Fruit fly (Drosophila melanogaster) whole organism, adult: ENCODE data around the gene Btnd.

Experiments
- CG11617 ChIP-seq: fragments of 200-800 bp; sonication (Bioruptor generic); optimal IDR thresholded peaks from 2 replicates; lab custom pipeline; 2017; ENCODE audit warnings: mild to moderate bottlenecking, missing biosample characterization, missing genetic modification reagents, missing genetic modification characterization
- CG12768 ChIP-seq: fragments of 200-800 bp; sonication (Bioruptor generic); optimal IDR thresholded peaks from 2 replicates; lab custom pipeline; 2017; ENCODE audit warnings: missing biosample characterization, missing genetic modification characterization, mild to moderate bottlenecking, moderate library complexity, missing genetic modification reagents
- CG14711 ChIP-seq: fragments of 200-800 bp; sonication (Bioruptor generic); optimal IDR thresholded peaks from 2 replicates; lab custom pipeline; 2018; ENCODE audit warnings: missing biosample characterization, mild to moderate bottlenecking, missing genetic modification characterization, moderate library complexity
- CG1620 ChIP-seq: fragments of 200-800 bp; sonication (Bioruptor generic); optimal IDR thresholded peaks from 2 replicates; lab custom pipeline; 2016; ENCODE audit warnings: missing biosample characterization, missing genetic modification characterization
- CG33017 ChIP-seq: fragments of 200-800 bp; sonication (Bioruptor generic); optimal IDR thresholded peaks from 2 replicates; lab custom pipeline; 2018; ENCODE audit warnings: missing biosample characterization, mild to moderate bottlenecking, missing genetic modification characterization, moderate library complexity
- CG5204 ChIP-seq: fragments of 200-800 bp; sonication (Bioruptor generic); optimal IDR thresholded peaks from 2 replicates; lab custom pipeline; 2016; ENCODE audit warnings: missing biosample characterization, missing genetic modification characterization
- CG7045 ChIP-seq: fragments of 200-800 bp; sonication (Bioruptor generic); optimal IDR thresholded peaks from 2 replicates; lab custom pipeline; 2017; ENCODE audit warnings: missing biosample characterization, mild to moderate bottlenecking, missing genetic modification characterization
- CG7101 ChIP-seq: fragments of 200-800 bp; sonication (Bioruptor generic); optimal IDR thresholded peaks from 2 replicates; lab custom pipeline; 2018; ENCODE audit warnings: missing biosample characterization, mild to moderate bottlenecking, missing genetic modification characterization, moderate library complexity
- Clk ChIP-seq: fragments of 200-800 bp; sonication (Bioruptor generic); optimal IDR thresholded peaks from 2 replicates; lab custom pipeline; 2017; ENCODE audit warnings: missing biosample characterization, missing genetic modification characterization
- Crg-1 ChIP-seq: fragments of 200-800 bp; sonication (Bioruptor generic); optimal IDR thresholded peaks from 2 replicates; lab custom pipeline; 2016; ENCODE audit warnings: missing biosample characterization, missing genetic modification characterization
- Hr96 ChIP-seq: fragments of 200-800 bp; sonication (Bioruptor generic); optimal IDR thresholded peaks from 2 replicates; lab custom pipeline; 2016; ENCODE audit warnings: missing biosample characterization, missing genetic modification characterization
- Mnt ChIP-seq: fragments of 200-800 bp; sonication (Bioruptor generic); optimal IDR thresholded peaks from 2 replicates; lab custom pipeline; 2016; ENCODE audit warnings: missing biosample characterization, mild to moderate bottlenecking, missing genetic modification characterization
- bab1 ChIP-seq: fragments of 200-800 bp; sonication (Bioruptor generic); optimal IDR thresholded peaks from 3 replicates; lab custom pipeline; 2019; ENCODE audit warnings: missing biosample characterization, mild to moderate bottlenecking, missing genetic modification characterization, moderate library complexity
- cic ChIP-seq: fragments of 200-800 bp; sonication (Bioruptor generic); optimal IDR thresholded peaks from 2 replicates; lab custom pipeline; 2017; ENCODE audit warnings: missing biosample characterization, mild to moderate bottlenecking, missing genetic modification characterization, moderate library complexity
- cnc ChIP-seq, 2 experiments: fragments of >200 bp; optimal IDR thresholded peaks; 2 replicates each; lab custom pipeline; 2017
- kay ChIP-seq: fragments of 200-800 bp; sonication (Bioruptor generic); peaks from one replicate; lab custom pipeline; 2016; ENCODE audit warnings: missing biosample characterization, missing genetic modification characterization, borderline replicate concordance
- ovo ChIP-seq: fragments of 200-800 bp; sonication (Bioruptor generic); optimal IDR thresholded peaks from 2 replicates; lab custom pipeline; 2016; ENCODE audit warnings: missing biosample characterization, missing genetic modification characterization
- pad ChIP-seq: fragments of 200-800 bp; sonication (Bioruptor generic); optimal IDR thresholded peaks from 3 replicates; lab custom pipeline; 2017; ENCODE audit warnings: missing biosample characterization, missing genetic modification characterization, mild to moderate bottlenecking, moderate library complexity, missing genetic modification reagents
- tj ChIP-seq: fragments of 200-800 bp; sonication (Bioruptor generic); optimal IDR thresholded peaks from 3 replicates; lab custom pipeline; 2017; ENCODE audit warnings: missing biosample characterization, mild to moderate bottlenecking, missing genetic modification characterization, moderate library complexity
- toe ChIP-seq: fragments of 200-800 bp; sonication (Bioruptor generic); optimal IDR thresholded peaks from 2 replicates; lab custom pipeline; 2016; ENCODE audit warnings: missing biosample characterization, missing genetic modification characterization

Btnd gene

DNA sequence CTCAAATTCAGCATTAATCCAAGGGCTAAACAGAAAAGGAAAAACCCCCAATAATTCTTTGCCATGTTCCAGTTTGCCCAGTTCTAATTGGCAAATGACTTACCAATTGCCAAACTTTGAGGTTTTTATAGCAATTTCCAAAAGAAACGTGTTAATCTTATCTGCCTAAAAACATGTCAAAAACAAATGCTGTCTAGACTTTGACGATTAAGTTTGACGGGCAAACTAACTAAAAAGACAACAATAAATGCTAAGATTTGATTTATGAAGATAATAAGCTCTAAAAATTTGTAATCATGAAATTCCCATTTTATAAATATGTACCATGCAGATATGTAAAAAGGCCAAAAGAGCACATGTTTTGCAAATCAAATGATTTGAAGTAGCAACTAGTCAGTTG is 20.6 kb downstream of the Btnd start, which contains the start of gene CG32751:
Gene CG32751, minus strand, starts transcription at position 101 of the 400 bp plus-strand sequence.
- TF ChIP-seq Crg-1 (GFP tag; lab: Kevin White, UChicago) (no peak), ovo (GFP tag; lab: Kevin White, UChicago) (no peak), toe (GFP tag; lab: Kevin White, UChicago) (no peak), CG12768 (no peak), Hr96 (GFP tag; lab: Kevin White, UChicago) (no peak), bab1 (GFP tag; lab: Kevin White, UChicago) (no peak), cnc (optimal IDR thresholded peaks at IDR 0.05; lab: Kevin White, UChicago) (no peak), tj (GFP tag; lab: Kevin White, UChicago) (no peak), CG14711 (tag; lab: Kevin White, UChicago) (no peak), kay (GFP tag; lab: Kevin White, UChicago) (no peak), CG7045 (GFP tag; lab: Kevin White, UChicago) (no peak), Mnt (no peak)

DNA sequence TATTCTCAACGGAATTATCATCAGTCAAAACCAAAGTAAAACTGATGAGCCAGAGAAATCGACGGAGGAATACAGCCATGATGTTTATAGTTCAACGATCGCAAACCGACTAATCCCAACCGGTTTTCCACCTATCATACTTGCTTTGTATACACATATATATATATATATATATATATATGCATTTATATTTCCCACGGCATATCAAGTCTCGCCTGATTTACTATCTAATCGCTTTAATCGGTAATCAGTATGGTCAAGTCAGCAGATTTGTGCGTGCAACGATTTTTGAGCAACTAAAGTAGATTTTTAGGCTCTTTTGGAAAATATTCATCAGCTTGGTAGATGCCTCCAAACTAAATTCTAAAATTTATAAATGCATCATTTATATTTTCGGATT is 22.8 kb downstream of the Btnd start, which contains the start of gene CG32750:
Gene CG32750, minus strand, starts transcription at position 101 of the 400 bp plus-strand sequence.
- no peak for TF ChIP-seq ovo (GFP tag; lab: Kevin White, UChicago)
- TF ChIP-seq CG7101, result no peak
- TF ChIP-seq pad (GFP tag; lab: Kevin White, UChicago), result no peak
- no peak for TF ChIP-seq CG33017
- no peak for TF ChIP-seq cic (GFP tag; lab: Kevin White, UChicago)
- TF ChIP-seq CG5204 (GFP tag; lab: Kevin White, UChicago), result no peak
- no peak for TF ChIP-seq Crg-1 (GFP tag; lab: Kevin White, UChicago)
- TF ChIP-seq tj (GFP tag; lab: Kevin White, UChicago), result no peak
- no peak for TF ChIP-seq CG14711 (tag; lab: Kevin White, UChicago)

DNA sequence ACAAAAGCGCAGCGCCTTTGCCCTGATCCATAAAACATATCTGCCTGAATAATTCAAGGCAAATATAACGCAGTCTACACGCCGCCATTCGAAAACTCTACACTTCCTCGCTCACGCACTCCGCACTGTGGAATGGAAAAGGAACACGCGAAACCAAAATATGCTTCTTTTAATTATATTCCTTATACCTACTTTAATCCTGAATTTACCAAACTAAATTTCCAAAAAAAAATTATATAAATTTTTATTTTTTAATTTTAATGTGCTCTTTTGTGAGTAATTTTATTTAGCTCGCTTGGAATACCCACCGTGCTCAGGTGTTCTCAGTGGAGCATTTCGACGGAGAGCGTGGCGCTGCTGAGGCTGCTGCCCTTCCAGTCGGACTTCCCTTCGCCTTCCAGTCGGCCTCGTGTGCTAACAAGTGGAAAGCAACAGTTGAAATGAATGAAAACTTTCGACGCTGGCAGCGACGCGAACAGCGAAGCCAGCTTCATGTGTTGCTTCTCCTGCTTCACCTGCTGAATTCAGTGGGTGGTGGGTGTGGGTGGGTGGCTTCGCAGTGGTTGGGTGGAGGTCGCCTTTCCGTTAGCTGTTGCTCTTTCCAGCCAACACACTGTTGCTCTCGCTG is 25.8 kb downstream of the Btnd start:
- TF ChIP-seq Crg-1 (GFP tag; lab: Kevin White, UChicago) (no peak), kay (GFP tag; lab: Kevin White, UChicago) (no peak), CG5204 (GFP tag; lab: Kevin White, UChicago) (peak; percentile 42), CG7101 (peak; percentile 88), cnc (optimal IDR thresholded peaks at IDR 0.05; lab: Kevin White, UChicago) (no peak), Hr96 (GFP tag; lab: Kevin White, UChicago) (peak; percentile 12), pad (GFP tag; lab: Kevin White, UChicago) (peak; percentile 37), Clk (GFP tag; lab: Kevin White, UChicago) (peak; percentile 21), toe (GFP tag; lab: Kevin White, UChicago) (peak; percentile 5), tj (GFP tag; lab: Kevin White, UChicago) (peak; percentile 16), CG14711 (tag; lab: Kevin White, UChicago) (peak; percentile 79), cic (GFP tag; lab: Kevin White, UChicago) (peak; percentile 35), Mnt (peak; percentile 35), CG33017 (peak; percentile 82), CG7045 (GFP tag; lab: Kevin White, UChicago) (peak; percentile 63), CG12768 (peak; percentile 72), CG1620 (GFP tag; lab: Kevin White, UChicago) (no peak), CG11617 (GFP tag; lab: Kevin White, UChicago) (peak; percentile 66), bab1 (GFP tag; lab: Kevin White, UChicago) (no peak), ovo (GFP tag; lab: Kevin White, UChicago) (no peak)

DNA sequence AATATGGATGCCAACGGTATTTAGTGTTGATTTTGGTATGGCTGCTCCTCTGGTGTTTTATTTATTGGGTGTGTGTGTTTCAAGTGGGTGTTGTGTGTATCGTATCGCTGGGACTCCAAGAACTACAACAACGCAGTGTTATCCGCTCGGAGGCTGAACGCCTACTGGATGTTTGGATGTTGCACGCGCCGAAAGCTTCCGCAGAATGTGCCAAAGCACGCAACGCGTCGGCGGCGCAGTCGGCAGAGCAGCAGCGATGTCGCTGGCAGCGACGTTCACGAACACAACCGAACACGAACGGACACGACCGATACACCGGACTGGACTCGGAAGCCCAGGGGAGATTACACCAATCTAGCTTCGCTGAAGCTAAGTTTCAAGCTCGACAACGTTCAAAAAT is 26.8 kb downstream of the Btnd start, which contains the start of gene Ca-alpha1T:
Gene Ca-alpha1T, minus strand, starts transcription at position 152 of the 400 bp plus-strand sequence.
- no peak for TF ChIP-seq Clk (GFP tag; lab: Kevin White, UChicago)
- TF ChIP-seq kay (GFP tag; lab: Kevin White, UChicago), result no peak
- no peak for TF ChIP-seq Mnt
- no peak for TF ChIP-seq CG7045 (GFP tag; lab: Kevin White, UChicago)
- no peak for TF ChIP-seq CG12768
- TF ChIP-seq cnc (optimal IDR thresholded peaks at IDR 0.05; lab: Kevin White, UChicago), result no peak
- no peak for TF ChIP-seq pad (GFP tag; lab: Kevin White, UChicago)
- TF ChIP-seq CG33017, result no peak

DNA sequence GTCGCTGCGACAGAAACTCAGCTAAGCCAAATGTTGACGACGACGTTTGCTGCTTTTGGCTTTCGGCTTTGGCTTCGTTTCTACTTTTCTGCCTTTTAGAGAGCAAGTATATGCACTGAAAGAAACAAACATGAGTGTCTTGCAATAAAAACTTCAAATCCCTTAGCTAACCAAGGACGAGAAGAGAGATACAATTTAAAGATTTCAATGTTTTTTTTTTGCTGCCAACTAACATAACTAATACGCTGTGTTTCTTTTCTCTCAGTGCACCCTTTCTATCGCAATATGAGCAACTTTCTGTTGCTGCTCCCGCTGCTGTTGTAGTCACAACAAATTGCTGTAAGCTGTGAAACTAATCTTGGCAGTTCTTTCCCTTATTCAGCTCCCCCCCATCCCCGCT is 39.7 kb downstream of the Btnd start:
- TF ChIP-seq CG5204 (GFP tag; lab: Kevin White, UChicago) (no peak), Hr96 (GFP tag; lab: Kevin White, UChicago) (no peak), CG7045 (GFP tag; lab: Kevin White, UChicago) (no peak), CG7101 (no peak), kay (GFP tag; lab: Kevin White, UChicago) (no peak), ovo (GFP tag; lab: Kevin White, UChicago) (no peak), CG11617 (GFP tag; lab: Kevin White, UChicago) (no peak), tj (GFP tag; lab: Kevin White, UChicago) (no peak), CG12768 (no peak)
